Worm (Caenorhabditis elegans) whole organism, L1 larva: ENCODE measurements around the gene nhr-251.

Experiments used
- aly-2 ChIP-seq: fragments of 150-350 bp; optimal IDR thresholded peaks from 2 replicates; lab custom pipeline; 2014; ENCODE audit warnings: missing biosample characterization, missing genetic modification characterization
- ceh-63 ChIP-seq: fragments of 200-800 bp; sonication (Bioruptor generic); optimal IDR thresholded peaks from 2 replicates; lab custom pipeline; 2018; ENCODE audit warnings: mild to moderate bottlenecking, missing genetic modification characterization, missing compliant biosample characterization
- ces-1 ChIP-seq: fragments of 150-350 bp; optimal IDR thresholded peaks from 2 replicates; lab custom pipeline; 2014; ENCODE audit warnings: missing biosample characterization, missing genetic modification reagents, missing genetic modification characterization
- ets-5 ChIP-seq: fragments of 200-800 bp; sonication (Bioruptor generic); IDR thresholded peaks from 2 replicates; pipeline ENCODE4 v1.3.6; 2022; ENCODE audit warnings: missing genetic modification characterization, missing compliant biosample characterization
- hlh-17 ChIP-seq: fragments of 200-800 bp; sonication (Bioruptor generic); optimal IDR thresholded peaks from 2 replicates; lab custom pipeline; 2018; ENCODE audit warnings: missing genetic modification characterization, mild to moderate bottlenecking, missing compliant biosample characterization, moderate library complexity, borderline replicate concordance
- jun-1 ChIP-seq: fragments of 150-350 bp; optimal IDR thresholded peaks from 2 replicates; lab custom pipeline; 2014; ENCODE audit warnings: missing biosample characterization, missing genetic modification reagents, missing genetic modification characterization
- lin-13 ChIP-seq: fragments of 150-350 bp; optimal IDR thresholded peaks from 2 replicates; lab custom pipeline; 2014; ENCODE audit warnings: missing biosample characterization, missing genetic modification reagents, missing genetic modification characterization
- nhr-28 ChIP-seq: fragments of 150-350 bp; optimal IDR thresholded peaks from 2 replicates; lab custom pipeline; 2014; ENCODE audit warnings: missing biosample characterization, missing genetic modification characterization
- nhr-84 ChIP-seq: sonication (generic microtip); optimal IDR thresholded peaks from 2 replicates; lab custom pipeline; 2017; ENCODE audit warnings: missing biosample characterization, missing genetic modification characterization
- pax-3 ChIP-seq: fragments of 200-800 bp; sonication (Bioruptor generic); optimal IDR thresholded peaks from 2 replicates; lab custom pipeline; 2018; ENCODE audit warnings: mild to moderate bottlenecking, missing genetic modification characterization, moderate library complexity, missing compliant biosample characterization
- skn-1 ChIP-seq: fragments of 150-350 bp; optimal IDR thresholded peaks from 2 replicates; lab custom pipeline; 2014; ENCODE audit warnings: missing biosample characterization, missing genetic modification characterization
- unc-62 ChIP-seq: fragments of 150-350 bp; optimal IDR thresholded peaks from 2 replicates; lab custom pipeline; 2014; ENCODE audit warnings: missing biosample characterization, missing genetic modification reagents, missing genetic modification characterization
- unc-98 ChIP-seq: fragments of 200-800 bp; sonication (Bioruptor generic); IDR thresholded peaks from 2 replicates; pipeline ENCODE4 v1.3.6; 2022; ENCODE audit warnings: missing genetic modification characterization, missing compliant biosample characterization

DNA sequence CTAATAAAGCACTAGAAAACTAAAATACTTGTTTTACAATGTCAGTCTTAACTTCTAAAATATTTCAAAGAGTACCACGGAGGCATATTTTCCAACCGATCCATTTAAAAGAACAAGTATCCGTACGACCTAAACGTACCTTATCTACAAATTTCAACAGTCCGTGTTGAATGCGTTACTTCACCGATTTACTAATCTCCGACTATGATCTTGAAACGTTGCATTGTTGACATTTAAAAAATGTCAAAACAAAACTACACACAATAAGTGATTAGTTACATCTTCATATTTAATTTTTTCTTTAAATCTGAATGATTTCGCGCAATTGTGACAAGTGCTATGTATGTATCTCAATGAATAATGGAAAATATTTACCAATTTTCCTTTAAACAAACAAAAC lies 2.5 kb upstream of the nhr-251 start:
- TF ChIP-seq nhr-28 (no peak), unc-62 (no peak), aly-2 (tag; lab: Kevin White, UChicago) (no peak), hlh-17 (GFP tag; lab: Kevin White, UChicago) (no peak), pax-3 (tag; lab: Kevin White, UChicago) (no peak), jun-1 (no peak), ceh-63 (no peak), unc-98 (GFP tag; lab: Robert Waterston, UW) (no peak), ets-5 (GFP tag; lab: Robert Waterston, UW) (no peak), ces-1 (GFP tag; lab: Kevin White, UChicago) (no peak), lin-13 (GFP tag; lab: Kevin White, UChicago) (no peak), nhr-84 (tag; lab: Kevin White, UChicago) (no peak), skn-1 (tag; lab: Kevin White, UChicago) (no peak)
